Fruit fly (Drosophila melanogaster): ENCODE data around the gene Cox10.

Gene Cox10

dm6 chr2L:10342471-10342870 is 11.2 kb downstream of the Cox10 start, which contains the start of gene Sps2 (continued):
- TF ChIP-seq Bgb (GFP tag; IDR thresholded peaks at IDR 0.05; ENCODE audit: partially characterized antibody), result peak; percentile 59; the same call in 1 of the 2 replicates
- TF ChIP-seq ato (GFP tag; IDR thresholded peaks at IDR 0.05; ENCODE audit: partially characterized antibody), result peak; percentile 51; the same call in 1 of the 2 replicates
- peak; percentile 19 for TF ChIP-seq CG10267 (tag; optimal IDR thresholded peaks at IDR 0.05)
- no peak for TF ChIP-seq gcm2 (GFP tag; optimal IDR thresholded peaks at IDR 0.05)
- TF ChIP-seq Med (GFP tag), result peak; percentile 81
- TF ChIP-seq CG2116 (GFP tag; optimal IDR thresholded peaks at IDR 0.05), result peak; percentile 24

DNA sequence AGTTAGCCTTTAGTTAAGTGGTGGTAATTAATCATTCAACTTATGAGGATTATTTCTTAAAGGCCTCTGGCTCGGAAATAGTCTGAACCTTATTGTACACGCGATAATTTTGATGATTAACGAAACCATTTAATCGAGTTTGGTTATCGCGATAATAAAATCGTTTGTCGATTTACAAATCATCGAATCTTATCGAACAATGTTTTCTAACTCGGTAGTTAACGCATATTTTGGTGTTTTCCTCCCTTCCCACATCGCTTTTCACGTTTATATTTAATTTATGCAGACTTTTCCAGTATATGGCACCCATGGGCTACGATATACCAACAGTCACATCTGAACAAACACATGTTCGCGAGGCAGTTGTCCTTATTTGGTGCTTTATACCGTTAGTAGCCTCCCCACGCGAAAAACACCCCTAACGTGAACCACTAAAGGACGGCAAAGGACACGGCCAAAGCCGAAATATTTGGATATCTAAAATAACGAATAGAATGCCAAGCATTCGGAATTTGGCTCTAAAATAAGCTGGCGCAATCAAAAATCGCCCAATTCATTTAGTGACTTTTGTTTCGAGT is 12.8 kb downstream of the Cox10 start, which contains the start of gene Frmd5:
Gene Frmd5, plus strand, starts transcription at position 414 of the 578 bp plus-strand sequence.
- TF ChIP-seq Gug (GFP tag; IDR thresholded peaks at IDR 0.05) (no peak), grn (GFP tag; optimal IDR thresholded peaks at IDR 0.05) (no peak), mld (GFP tag; IDR thresholded peaks at IDR 0.05; ENCODE audit: partially characterized antibody) (no peak; the same call in 2 of the 3 replicates), CG10654 (GFP tag; optimal IDR thresholded peaks at IDR 0.05) (no peak), CG2678 (tag; optimal IDR thresholded peaks at IDR 0.05) (no peak), CG6813 (GFP tag; optimal IDR thresholded peaks at IDR 0.05) (no peak), HHEX (GFP tag; optimal IDR thresholded peaks at IDR 0.05) (no peak), CG7372 (GFP tag; IDR thresholded peaks at IDR 0.05) (no peak), CG9876 (GFP tag; optimal IDR thresholded peaks at IDR 0.05) (no peak), B-H2 (GFP tag; optimal IDR thresholded peaks at IDR 0.05) (no peak), CG11696 (GFP tag; IDR thresholded peaks at IDR 0.05) (no peak), p53 (GFP tag; optimal IDR thresholded peaks at IDR 0.05) (no peak), ken (GFP tag; IDR thresholded peaks at IDR 0.05) (no peak), CG43689 (GFP tag; IDR thresholded peaks at IDR 0.05) (no peak), CG33213 (GFP tag; optimal IDR thresholded peaks at IDR 0.05) (no peak), CG7271 (tag; optimal IDR thresholded peaks at IDR 0.05) (no peak), Max (GFP tag; optimal IDR thresholded peaks at IDR 0.05) (no peak), Side (GFP tag; optimal IDR thresholded peaks at IDR 0.05) (no peak), Dll (GFP tag; IDR thresholded peaks at IDR 0.05; ENCODE audit: partially characterized antibody) (peak; percentile 66; the same call in 2 of the 4 replicates), Spps (tag; optimal IDR thresholded peaks at IDR 0.05) (no peak), stc (GFP tag; IDR thresholded peaks at IDR 0.05) (no peak), Hr51 (GFP tag; optimal IDR thresholded peaks at IDR 0.05) (no peak), Dad (GFP tag; optimal IDR thresholded peaks at IDR 0.05) (no peak), B-H1 (GFP tag; IDR thresholded peaks at IDR 0.05) (no peak), amos (GFP tag; IDR thresholded peaks at IDR 0.05; ENCODE audit: partially characterized antibody) (no peak), Ets65A (GFP tag) (no peak), CG30403 (GFP tag; optimal IDR thresholded peaks at IDR 0.05) (no peak), CG11456 (GFP tag; IDR thresholded peaks at IDR 0.05) (no peak), ash1 (GFP tag; optimal IDR thresholded peaks at IDR 0.05) (no peak), pho (GFP tag; optimal IDR thresholded peaks at IDR 0.05) (no peak), CG15601 (tag; optimal IDR thresholded peaks at IDR 0.05) (no peak), CG6254 (GFP tag; optimal IDR thresholded peaks at IDR 0.05) (no peak), pan (optimal IDR thresholded peaks at IDR 0.05) (no peak), pan (GFP tag; optimal IDR thresholded peaks at IDR 0.05 in 1 of 2, IDR thresholded peaks at IDR 0.05 in 1 of 2) (no peak), Poxn (GFP tag; IDR thresholded peaks at IDR 0.05) (no peak), Scr (GFP tag; IDR thresholded peaks at IDR 0.05; ENCODE audit: partially characterized antibody) (peak; percentile 54), pb (GFP tag; optimal IDR thresholded peaks at IDR 0.05) (no peak), oc (tag; optimal IDR thresholded peaks at IDR 0.05) (no peak), CG8388 (GFP tag; optimal IDR thresholded peaks at IDR 0.05) (peak; percentile 5), sens-2 (GFP tag; IDR thresholded peaks at IDR 0.05) (no peak), CG8359 (GFP tag; optimal IDR thresholded peaks at IDR 0.05; ENCODE audit: borderline replicate concordance) (no peak), Hey (tag; optimal IDR thresholded peaks at IDR 0.05) (no peak), CG10431 (GFP tag; optimal IDR thresholded peaks at IDR 0.05) (no peak)

All from whole organism, embryonic.